Fruit fly (Drosophila melanogaster): ENCODE results near the gene Apc2.

DNA sequence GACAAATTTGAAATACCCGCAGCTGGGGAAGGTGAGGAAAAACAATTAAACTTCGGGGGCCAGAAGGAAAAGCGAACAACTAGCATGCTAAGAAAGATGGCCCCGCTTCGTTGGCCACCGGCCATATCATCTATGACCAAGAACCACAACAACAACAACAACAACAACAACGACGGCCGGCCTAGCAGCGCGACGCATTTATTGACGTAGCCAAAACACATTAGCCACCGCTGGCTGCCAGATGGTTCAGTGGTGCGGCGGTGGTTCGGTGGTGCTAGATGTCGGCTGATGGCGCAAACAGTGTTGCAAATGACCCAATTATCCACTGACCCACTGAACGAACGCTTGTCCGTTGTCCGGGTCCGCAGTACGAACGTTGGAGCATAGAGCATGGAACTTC lies 49.9 kb downstream of the Apc2 start:
- TF ChIP-seq CTCF (optimal IDR thresholded peaks at IDR 0.05), result no peak
- TF ChIP-seq CG8478 (optimal IDR thresholded peaks at IDR 0.05), result no peak

Data from S2 (cell line).